Fruit fly (Drosophila melanogaster) whole organism, embryonic: Measurements from ENCODE around the gene kraken.

ENCODE experiments used
- ATbp ChIP-seq: fragments of 200-800 bp; sonication (Bioruptor generic); optimal IDR thresholded peaks from 2 replicates; lab custom pipeline; 2017; ENCODE audit warnings: missing biosample characterization, mild to moderate bottlenecking, missing genetic modification characterization, missing genetic modification reagents
- Bgb ChIP-seq: fragments of 200-800 bp; sonication (Bioruptor generic); IDR thresholded peaks from 2 replicates; pipeline ENCODE4 v1.3.6; 2022; ENCODE audit warnings: missing biosample characterization, missing genetic modification characterization; ENCODE audit not compliant: partially characterized antibody
- Blimp-1 ChIP-seq: fragments of 200-800 bp; sonication (Bioruptor generic); optimal IDR thresholded peaks from 3 replicates; lab custom pipeline; 2018; ENCODE audit warnings: missing biosample characterization, missing genetic modification characterization, mild to moderate bottlenecking, moderate library complexity, missing genetic modification reagents
- Bteb2 ChIP-seq: fragments of 200-800 bp; sonication (Bioruptor generic); optimal IDR thresholded peaks from 2 replicates; lab custom pipeline; 2016; ENCODE audit warnings: missing biosample characterization, missing genetic modification characterization
- CG10147 ChIP-seq: fragments of 200-800 bp; sonication (Bioruptor generic); optimal IDR thresholded peaks from 2 replicates; lab custom pipeline; 2019; ENCODE audit warnings: missing biosample characterization, mild to moderate bottlenecking, missing genetic modification characterization, moderate library complexity
- CG1024 ChIP-seq: fragments of 200-800 bp; sonication (Bioruptor generic); IDR thresholded peaks from 2 replicates; pipeline ENCODE4 v1.3.6; 2022; ENCODE audit warnings: missing biosample characterization, missing genetic modification characterization
- CG10959 ChIP-seq: fragments of 200-800 bp; sonication (Bioruptor generic); IDR thresholded peaks from 2 replicates; pipeline ENCODE4 v1.3.6; 2022; ENCODE audit warnings: missing biosample characterization, missing genetic modification characterization
- CG11695 ChIP-seq: fragments of 200-800 bp; sonication (Bioruptor generic); IDR thresholded peaks from 3 replicates; pipeline ENCODE4 v1.3.6; 2022; ENCODE audit warnings: missing biosample characterization, missing genetic modification characterization
- CG13287 ChIP-seq: fragments of 200-800 bp; sonication (Bioruptor generic); IDR thresholded peaks from 2 replicates; pipeline ENCODE4 v1.3.6; 2022; ENCODE audit warnings: missing biosample characterization, missing genetic modification characterization; ENCODE audit not compliant: partially characterized antibody
- CG13775 ChIP-seq: fragments of 200-800 bp; sonication (Bioruptor generic); optimal IDR thresholded peaks from 3 replicates; lab custom pipeline; 2017; ENCODE audit warnings: missing biosample characterization, mild to moderate bottlenecking, missing genetic modification characterization
- CG15269 ChIP-seq: fragments of 200-800 bp; sonication (Bioruptor generic); optimal IDR thresholded peaks from 2 replicates; lab custom pipeline; 2018; ENCODE audit warnings: missing biosample characterization, mild to moderate bottlenecking, missing genetic modification characterization, moderate library complexity
- CG17361 ChIP-seq: fragments of 200-800 bp; sonication (Bioruptor generic); IDR thresholded peaks from 3 replicates; pipeline ENCODE4 v1.3.6; 2022; ENCODE audit warnings: missing biosample characterization, missing genetic modification characterization
- CG17385 ChIP-seq: fragments of 200-800 bp; sonication (Bioruptor generic); optimal IDR thresholded peaks from 3 replicates; lab custom pipeline; 2018; ENCODE audit warnings: missing biosample characterization, mild to moderate bottlenecking, missing genetic modification characterization
- CG17802 ChIP-seq: fragments of 200-800 bp; sonication (Bioruptor generic); optimal IDR thresholded peaks from 2 replicates; lab custom pipeline; 2018; ENCODE audit warnings: missing biosample characterization, mild to moderate bottlenecking, missing genetic modification characterization, moderate library complexity
- CG2199 ChIP-seq: fragments of 200-800 bp; sonication (Bioruptor generic); IDR thresholded peaks from 3 replicates; pipeline ENCODE4 v1.3.6; 2022; ENCODE audit warnings: missing biosample characterization, missing genetic modification characterization
- CG2202 ChIP-seq: fragments of 200-800 bp; sonication (Bioruptor generic); optimal IDR thresholded peaks from 2 replicates; lab custom pipeline; 2018; ENCODE audit warnings: missing biosample characterization, mild to moderate bottlenecking, missing genetic modification characterization
- CG2678 ChIP-seq: fragments of 200-800 bp; sonication (Bioruptor generic); optimal IDR thresholded peaks from 3 replicates; lab custom pipeline; 2019; ENCODE audit warnings: missing biosample characterization, mild to moderate bottlenecking, missing genetic modification characterization, moderate library complexity
- CG34422 ChIP-seq: fragments of 200-800 bp; sonication (Bioruptor generic); IDR thresholded peaks from 3 replicates; pipeline ENCODE4 v1.3.6; 2022; ENCODE audit warnings: missing biosample characterization, missing genetic modification characterization
- CG7839 ChIP-seq: fragments of 200-800 bp; sonication (Bioruptor generic); optimal IDR thresholded peaks from 3 replicates; lab custom pipeline; 2018; ENCODE audit warnings: missing biosample characterization, mild to moderate bottlenecking, missing genetic modification characterization, moderate library complexity
- CG8388 ChIP-seq: fragments of 200-800 bp; sonication (Bioruptor generic); optimal IDR thresholded peaks from 2 replicates; lab custom pipeline; 2019; ENCODE audit warnings: missing biosample characterization, mild to moderate bottlenecking, missing genetic modification characterization, moderate library complexity
- CG9797 ChIP-seq: fragments of 200-800 bp; sonication (Bioruptor generic); optimal IDR thresholded peaks from 3 replicates; lab custom pipeline; 2018; ENCODE audit warnings: missing biosample characterization, mild to moderate bottlenecking, missing genetic modification characterization
- Dek ChIP-seq: fragments of 200-800 bp; sonication (Bioruptor generic); optimal IDR thresholded peaks from 3 replicates; lab custom pipeline; 2019; ENCODE audit warnings: missing biosample characterization, mild to moderate bottlenecking, missing genetic modification characterization, moderate library complexity
- Dip2 ChIP-seq: fragments of 200-800 bp; sonication (Bioruptor generic); IDR thresholded peaks from 2 replicates; pipeline ENCODE4 v1.3.6; 2022; ENCODE audit warnings: missing biosample characterization, missing genetic modification characterization
- E2f1 ChIP-seq: fragments of 200-800 bp; sonication (Bioruptor generic); IDR thresholded peaks from 2 replicates; pipeline ENCODE4 v1.3.6; 2022; ENCODE audit warnings: missing biosample characterization, missing genetic modification characterization
- HLH3B ChIP-seq: fragments of 200-800 bp; sonication (Bioruptor generic); IDR thresholded peaks from 2 replicates; pipeline ENCODE4 v1.3.6; 2022; ENCODE audit warnings: missing biosample characterization, missing genetic modification characterization
- Hand ChIP-seq: fragments of 200-800 bp; sonication (Bioruptor generic); optimal IDR thresholded peaks from 2 replicates; lab custom pipeline; 2017; ENCODE audit warnings: mild to moderate bottlenecking, missing biosample characterization, missing genetic modification reagents, missing genetic modification characterization
- MESR4 ChIP-seq: fragments of 200-800 bp; sonication (Bioruptor generic); optimal IDR thresholded peaks from 2 replicates; lab custom pipeline; 2018; ENCODE audit warnings: missing biosample characterization, mild to moderate bottlenecking, missing genetic modification characterization, moderate library complexity
- Optix ChIP-seq: fragments of 200-800 bp; sonication (Bioruptor generic); IDR thresholded peaks from 3 replicates; pipeline ENCODE4 v1.3.6; 2022; ENCODE audit warnings: missing biosample characterization, missing genetic modification characterization
- Sry-δ ChIP-seq: fragments of 200-800 bp; sonication (Bioruptor generic); optimal IDR thresholded peaks from 2 replicates; lab custom pipeline; 2016; ENCODE audit warnings: missing biosample characterization, missing genetic modification characterization
- abd-A ChIP-seq: fragments of 200-800 bp; sonication (Bioruptor generic); optimal IDR thresholded peaks from 3 replicates; lab custom pipeline; 2019; ENCODE audit warnings: missing biosample characterization, mild to moderate bottlenecking, missing genetic modification characterization, moderate library complexity
- bowl ChIP-seq: fragments of 200-800 bp; sonication (Bioruptor generic); IDR thresholded peaks from 2 replicates; pipeline ENCODE4 v1.3.6; 2022; ENCODE audit warnings: missing biosample characterization, missing genetic modification characterization
- cwo ChIP-seq: fragments of 200-800 bp; sonication (Bioruptor generic); optimal IDR thresholded peaks from 3 replicates; lab custom pipeline; 2017; ENCODE audit warnings: missing biosample characterization, missing genetic modification characterization, mild to moderate bottlenecking, moderate library complexity, missing genetic modification reagents
- ewg ChIP-seq: fragments of 200-800 bp; sonication (Bioruptor generic); optimal IDR thresholded peaks from 3 replicates; lab custom pipeline; 2017; ENCODE audit warnings: mild to moderate bottlenecking, missing biosample characterization, missing genetic modification reagents, missing genetic modification characterization
- gce ChIP-seq: fragments of 200-800 bp; sonication (Bioruptor generic); IDR thresholded peaks from 3 replicates; pipeline ENCODE4 v1.3.6; 2022; ENCODE audit warnings: missing biosample characterization, missing genetic modification characterization
- gem ChIP-seq: fragments of 200-800 bp; sonication (Bioruptor generic); optimal IDR thresholded peaks from 2 replicates; lab custom pipeline; 2019; ENCODE audit warnings: missing biosample characterization, mild to moderate bottlenecking, missing genetic modification characterization, moderate library complexity
- mam ChIP-seq: fragments of 200-800 bp; sonication (Bioruptor generic); optimal IDR thresholded peaks from 3 replicates; lab custom pipeline; 2016; ENCODE audit warnings: missing biosample characterization, missing genetic modification characterization
- mld ChIP-seq: fragments of 200-800 bp; sonication (Bioruptor generic); IDR thresholded peaks from 3 replicates; pipeline ENCODE4 v1.3.6; 2022; ENCODE audit warnings: missing biosample characterization, missing genetic modification characterization; ENCODE audit not compliant: partially characterized antibody
- nerfin-1 ChIP-seq: fragments of 200-800 bp; sonication (Bioruptor generic); optimal IDR thresholded peaks from 3 replicates; lab custom pipeline; 2019; ENCODE audit warnings: missing biosample characterization, mild to moderate bottlenecking, missing genetic modification characterization, moderate library complexity
- pan ChIP-seq, 4 experiments: fragments of >200 bp in 3 of 4; fragments of 200-800 bp in 1 of 4; sonication (Bioruptor generic) in 1 of 4; optimal IDR thresholded peaks in 3 of 4; IDR thresholded peaks in 1 of 4; 2 replicates each; pipeline versions ENCODE4 v1.3.6 to Lab custom; 2017 to 2022; ENCODE audit warnings: missing biosample characterization in 2 of 4, missing genetic modification characterization in 2 of 4, mixed read lengths in 1 of 4
- psq ChIP-seq: fragments of 200-800 bp; sonication (Bioruptor generic); optimal IDR thresholded peaks from 2 replicates; lab custom pipeline; 2017; ENCODE audit warnings: missing biosample characterization, missing genetic modification characterization
- pzg ChIP-seq: fragments of 200-800 bp; sonication (Bioruptor generic); optimal IDR thresholded peaks from 3 replicates; lab custom pipeline; 2018; ENCODE audit warnings: missing biosample characterization, mild to moderate bottlenecking, missing genetic modification characterization, moderate library complexity
- rib ChIP-seq: fragments of 200-800 bp; sonication (Bioruptor generic); IDR thresholded peaks from 2 replicates; pipeline ENCODE4 v1.3.6; 2022; ENCODE audit warnings: missing biosample characterization, missing genetic modification characterization
- sim ChIP-seq: fragments of 200-800 bp; sonication (Bioruptor generic); IDR thresholded peaks from 2 replicates; pipeline ENCODE4 v1.3.6; 2022; ENCODE audit warnings: missing biosample characterization, missing genetic modification characterization
- sisA ChIP-seq: fragments of 200-800 bp; sonication (Bioruptor generic); IDR thresholded peaks from 2 replicates; pipeline ENCODE4 v1.3.6; 2022; ENCODE audit warnings: missing biosample characterization, missing genetic modification characterization
- twi ChIP-seq: fragments of 200-800 bp; optimal IDR thresholded peaks from 2 replicates; lab custom pipeline; 2019; ENCODE audit warnings: missing biosample characterization, mild to moderate bottlenecking, missing genetic modification characterization, moderate library complexity
- unc-4 ChIP-seq: fragments of 200-800 bp; sonication (Bioruptor generic); IDR thresholded peaks from 2 replicates; pipeline ENCODE4 v1.3.6; 2022; ENCODE audit warnings: missing biosample characterization, missing genetic modification characterization; ENCODE audit not compliant: partially characterized antibody
- wdn ChIP-seq: fragments of 200-800 bp; sonication (Bioruptor generic); IDR thresholded peaks from 2 replicates; pipeline ENCODE4 v1.3.6; 2022; ENCODE audit warnings: missing biosample characterization, missing genetic modification characterization

kraken gene

DNA sequence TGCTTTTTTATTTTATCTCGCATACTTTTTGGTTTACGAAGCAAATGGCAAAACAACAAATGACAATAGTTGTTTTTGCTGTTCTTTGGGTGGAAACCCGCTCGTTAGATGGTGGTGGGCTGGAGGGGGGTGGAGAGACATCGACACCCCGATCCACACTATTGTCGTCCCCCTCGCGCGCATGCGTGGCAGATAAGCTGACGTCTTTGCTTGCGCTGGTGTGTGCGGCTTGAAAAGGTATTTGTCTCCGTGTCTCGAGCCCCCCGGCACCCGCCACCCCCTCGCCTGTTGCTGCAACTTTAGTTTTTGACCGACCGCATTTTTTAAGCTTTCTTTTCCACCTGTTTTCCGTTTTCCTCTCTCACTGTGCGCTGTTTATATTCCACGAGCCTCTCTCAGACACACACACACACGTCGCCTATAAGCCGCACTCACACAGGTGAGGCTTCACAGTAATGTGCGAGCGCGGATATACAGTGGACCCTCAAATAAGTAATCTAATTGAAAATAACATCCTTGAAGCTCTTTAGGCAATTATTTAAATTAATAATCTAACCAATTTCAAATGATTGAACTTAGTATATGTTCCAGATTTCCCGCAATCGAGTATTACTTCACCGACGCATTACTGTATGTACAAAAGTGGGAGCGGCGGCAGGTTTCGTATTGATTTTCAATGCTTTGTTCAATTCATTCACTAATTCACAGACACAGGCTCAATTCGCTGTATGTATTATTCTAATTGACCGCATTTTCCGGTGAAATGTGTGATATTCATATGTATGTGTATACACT lies 14.6 kb downstream of the kraken start (continued):
- TF ChIP-seq CG34422 (GFP tag; lab: Robert Waterston, UW), result peak; percentile 95
- TF ChIP-seq CG10147 (GFP tag; lab: Kevin White, UChicago), result peak; percentile 90
- peak; percentile 87 for TF ChIP-seq CG13775
- TF ChIP-seq CG17361, result peak; percentile 90
- TF ChIP-seq psq, result peak; percentile 61
- TF ChIP-seq CG2202, result peak; percentile 79
- peak; percentile 95 for TF ChIP-seq rib
- TF ChIP-seq CG7839 (tag; lab: Kevin White, UChicago), result peak; percentile 95
- peak; percentile 78 for TF ChIP-seq CG17802 (tag; lab: Kevin White, UChicago)
- TF ChIP-seq gce (GFP tag; lab: Robert Waterston, UW), result peak; percentile 92; the same call in 2 of the 3 replicates
- peak; percentile 88 for TF ChIP-seq nerfin-1 (tag; lab: Kevin White, UChicago)
- TF ChIP-seq Blimp-1 (GFP tag; lab: Kevin White, UChicago), result peak; percentile 86
- TF ChIP-seq sisA (GFP tag; lab: Robert Waterston, UW), result peak; percentile 95
- TF ChIP-seq Bgb, result peak; percentile 35; the same call in 1 of the 2 replicates
- peak; percentile 77 for TF ChIP-seq Hand (GFP tag; lab: Kevin White, UChicago)
- TF ChIP-seq MESR4 (GFP tag; lab: Kevin White, UChicago), result peak; percentile 24
- TF ChIP-seq CG9797, result peak; percentile 7
- peak; percentile 57 for TF ChIP-seq abd-A (tag; lab: Kevin White, UChicago)
- peak; percentile 12; the same call in 1 of the 2 replicates for TF ChIP-seq CG13287 (GFP tag; lab: Robert Waterston, UW)
- peak; percentile 85 for TF ChIP-seq cwo (GFP tag; lab: Kevin White, UChicago)
- TF ChIP-seq wdn (GFP tag; lab: Robert Waterston, UW), result peak; percentile 91
- peak; percentile 83 for TF ChIP-seq twi (tag; lab: Kevin White, UChicago)
- TF ChIP-seq Optix (GFP tag; lab: Robert Waterston, UW), result peak; percentile 89
- peak; percentile 91; the same call in 2 of the 3 replicates for TF ChIP-seq CG2199 (GFP tag; lab: Robert Waterston, UW)
- peak; percentile 96 for TF ChIP-seq CG15269 (tag; lab: Kevin White, UChicago)
- TF ChIP-seq Dek, result peak; percentile 93
- no peak for TF ChIP-seq pan (optimal IDR thresholded peaks at IDR 0.05; lab: Kevin White, UChicago)
- TF ChIP-seq pan (GFP tag; optimal IDR thresholded peaks at IDR 0.05 in 1 of 2, IDR thresholded peaks at IDR 0.05 in 1 of 2), result peak in 1 of 2 experiments; percentile 97
- TF ChIP-seq sim, result peak; percentile 72; the same call in 1 of the 2 replicates
- TF ChIP-seq ewg (GFP tag; lab: Kevin White, UChicago), result peak; percentile 71
- peak; percentile 95 for TF ChIP-seq mam (GFP tag; lab: Kevin White, UChicago)
- peak; percentile 47; the same call in 1 of the 2 replicates for TF ChIP-seq Dip2 (GFP tag; lab: Robert Waterston, UW)
- peak; percentile 85 for TF ChIP-seq CG17385 (GFP tag; lab: Kevin White, UChicago)
- TF ChIP-seq CG2678, result peak; percentile 96
- TF ChIP-seq CG8388 (GFP tag; lab: Kevin White, UChicago), result peak; percentile 88
- TF ChIP-seq HLH3B, result peak; percentile 96
- TF ChIP-seq Bteb2, result peak; percentile 88
- peak; percentile 92 for TF ChIP-seq CG11695 (GFP tag; lab: Robert Waterston, UW)
- TF ChIP-seq bowl (GFP tag; lab: Robert Waterston, UW), result peak; percentile 89
- peak; percentile 91 for TF ChIP-seq CG1024
- TF ChIP-seq unc-4 (GFP tag; lab: Robert Waterston, UW), result no peak
- TF ChIP-seq gem, result peak; percentile 95
- peak; percentile 90 for TF ChIP-seq ATbp (GFP tag; lab: Kevin White, UChicago)
- peak; percentile 14 for TF ChIP-seq pzg (GFP tag; lab: Kevin White, UChicago)
- peak; percentile 37 for TF ChIP-seq Sry-δ
- peak; percentile 91 for TF ChIP-seq CG10959 (GFP tag; lab: Robert Waterston, UW)
- 0 out of 3 replicates have a peak, but pooled peaks have one; percentile 43 for TF ChIP-seq mld (GFP tag; lab: Robert Waterston, UW)
- peak; percentile 96 for TF ChIP-seq E2f1 (GFP tag; lab: Robert Waterston, UW)
